Worm (Caenorhabditis elegans) whole organism, L3 larva: ENCODE results near the gene mvk-1.

Experiments used
- R02D3.7 ChIP-seq: fragments of 150-350 bp; optimal IDR thresholded peaks from 2 replicates; lab custom pipeline; 2014; ENCODE audit warnings: missing biosample characterization, missing genetic modification characterization
- ZK546.5 ChIP-seq: sonication (generic microtip); optimal IDR thresholded peaks from 2 replicates; lab custom pipeline; 2017; ENCODE audit warnings: missing biosample characterization, missing genetic modification characterization
- aly-2 ChIP-seq: fragments of 150-350 bp; optimal IDR thresholded peaks from 2 replicates; lab custom pipeline; 2014; ENCODE audit warnings: missing biosample characterization, missing genetic modification characterization
- ama-1 ChIP-seq: fragments of 150-350 bp; optimal IDR thresholded peaks from 2 replicates; lab custom pipeline; 2018
- ceh-28 ChIP-seq: fragments of 150-350 bp; optimal IDR thresholded peaks from 2 replicates; lab custom pipeline; 2014; ENCODE audit warnings: missing biosample characterization, missing genetic modification reagents, missing genetic modification characterization
- ceh-82 ChIP-seq: fragments of 150-350 bp; optimal IDR thresholded peaks from 2 replicates; lab custom pipeline; 2014; ENCODE audit warnings: missing biosample characterization, missing genetic modification characterization
- daf-12 ChIP-seq: fragments of 150-350 bp; optimal IDR thresholded peaks from 2 replicates; lab custom pipeline; 2014; ENCODE audit warnings: missing biosample characterization, missing genetic modification reagents, missing genetic modification characterization
- egl-5 ChIP-seq: fragments of 150-350 bp; optimal IDR thresholded peaks from 2 replicates; lab custom pipeline; 2017; ENCODE audit warnings: missing biosample characterization, missing genetic modification reagents, missing genetic modification characterization, inconsistent platforms
- elt-2 ChIP-seq: sonication (generic microtip); optimal IDR thresholded peaks from 2 replicates; lab custom pipeline; 2016; ENCODE audit warnings: missing genetic modification reagents, mild to moderate bottlenecking, missing genetic modification characterization, missing compliant biosample characterization
- elt-3 ChIP-seq, 3 experiments: fragments of 150-350 bp in 1 of 3; sonication (generic microtip) in 2 of 3; optimal IDR thresholded peaks; 2 replicates in 2 of 3; 4 replicates in 1 of 3; lab custom pipeline; 2014 to 2017; ENCODE audit warnings: missing biosample characterization in 3 of 3, missing genetic modification characterization in 3 of 3
- eor-1 ChIP-seq, 2 experiments: fragments of 150-350 bp; optimal IDR thresholded peaks; 2 replicates each; lab custom pipeline; 2014 to 2018; ENCODE audit warnings: missing biosample characterization in 2 of 2, missing genetic modification characterization in 2 of 2
- fkh-2 ChIP-seq: fragments of 150-350 bp; optimal IDR thresholded peaks from 2 replicates; lab custom pipeline; 2014; ENCODE audit warnings: missing biosample characterization, missing genetic modification reagents, missing genetic modification characterization
- fos-1 ChIP-seq: fragments of 150-350 bp; optimal IDR thresholded peaks from 2 replicates; lab custom pipeline; 2014; ENCODE audit warnings: missing biosample characterization, missing genetic modification characterization
- hmg-11 ChIP-seq: sonication (generic microtip); optimal IDR thresholded peaks from 2 replicates; lab custom pipeline; 2016; ENCODE audit warnings: missing genetic modification characterization, missing compliant biosample characterization
- lin-15B ChIP-seq: fragments of 150-350 bp; optimal IDR thresholded peaks from 2 replicates; lab custom pipeline; 2014; ENCODE audit warnings: missing biosample characterization, missing genetic modification characterization
- lin-39 ChIP-seq: fragments of 150-350 bp; optimal IDR thresholded peaks from 2 replicates; lab custom pipeline; 2018; ENCODE audit warnings: missing biosample characterization, missing genetic modification reagents, missing genetic modification characterization
- mdl-1 ChIP-seq: fragments of 150-350 bp; optimal IDR thresholded peaks from 2 replicates; lab custom pipeline; 2014; ENCODE audit warnings: missing biosample characterization, missing genetic modification characterization
- mml-1 ChIP-seq: fragments of 150-350 bp; sonication (generic microtip); optimal IDR thresholded peaks from 3 replicates; lab custom pipeline; 2014; ENCODE audit warnings: missing biosample characterization, missing genetic modification characterization
- nfya-1 ChIP-seq: sonication (generic microtip); optimal IDR thresholded peaks from 2 replicates; lab custom pipeline; 2017; ENCODE audit warnings: missing genetic modification characterization, mild to moderate bottlenecking, missing compliant biosample characterization, antibody characterized with exemption, moderate library complexity; ENCODE audit not compliant: insufficient read depth
- nhr-12 ChIP-seq: fragments of 150-350 bp; optimal IDR thresholded peaks from 2 replicates; lab custom pipeline; 2014; ENCODE audit warnings: missing biosample characterization, missing genetic modification characterization
- nhr-237 ChIP-seq: fragments of 150-350 bp; optimal IDR thresholded peaks from 2 replicates; lab custom pipeline; 2014; ENCODE audit warnings: missing biosample characterization, missing genetic modification characterization
- nhr-25 ChIP-seq: sonication (generic microtip); optimal IDR thresholded peaks from 2 replicates; lab custom pipeline; 2017; ENCODE audit warnings: missing biosample characterization, missing genetic modification characterization
- nhr-28 ChIP-seq: fragments of 150-350 bp; optimal IDR thresholded peaks from 2 replicates; lab custom pipeline; 2014; ENCODE audit warnings: missing biosample characterization, missing genetic modification characterization
- pha-4 ChIP-seq: fragments of 150-350 bp; optimal IDR thresholded peaks from 2 replicates; lab custom pipeline; 2014; ENCODE audit warnings: missing biosample characterization, missing genetic modification reagents, missing genetic modification characterization
- pqm-1 ChIP-seq: fragments of 150-350 bp; optimal IDR thresholded peaks from 2 replicates; lab custom pipeline; 2017; ENCODE audit warnings: missing biosample characterization, missing genetic modification characterization, inconsistent platforms
- skn-1 ChIP-seq: fragments of 150-350 bp; optimal IDR thresholded peaks from 2 replicates; lab custom pipeline; 2014; ENCODE audit warnings: missing biosample characterization, missing genetic modification characterization
- unc-39 ChIP-seq: sonication (generic microtip); optimal IDR thresholded peaks from 4 replicates; lab custom pipeline; 2017; ENCODE audit warnings: missing biosample characterization, missing genetic modification characterization
- unc-62 ChIP-seq: fragments of 150-350 bp; sonication (generic microtip); optimal IDR thresholded peaks from 4 replicates; lab custom pipeline; 2014; ENCODE audit warnings: missing biosample characterization, missing genetic modification reagents, missing genetic modification characterization
- zag-1 ChIP-seq: fragments of 150-350 bp; optimal IDR thresholded peaks from 2 replicates; lab custom pipeline; 2014; ENCODE audit warnings: missing biosample characterization, missing genetic modification characterization
- ztf-11 ChIP-seq: fragments of 150-350 bp; optimal IDR thresholded peaks from 2 replicates; lab custom pipeline; 2014; ENCODE audit warnings: missing biosample characterization, missing genetic modification characterization
- ztf-4 ChIP-seq: fragments of 150-350 bp; optimal IDR thresholded peaks from 2 replicates; lab custom pipeline; 2014; ENCODE audit warnings: missing biosample characterization, missing genetic modification characterization

The mvk-1 gene

DNA sequence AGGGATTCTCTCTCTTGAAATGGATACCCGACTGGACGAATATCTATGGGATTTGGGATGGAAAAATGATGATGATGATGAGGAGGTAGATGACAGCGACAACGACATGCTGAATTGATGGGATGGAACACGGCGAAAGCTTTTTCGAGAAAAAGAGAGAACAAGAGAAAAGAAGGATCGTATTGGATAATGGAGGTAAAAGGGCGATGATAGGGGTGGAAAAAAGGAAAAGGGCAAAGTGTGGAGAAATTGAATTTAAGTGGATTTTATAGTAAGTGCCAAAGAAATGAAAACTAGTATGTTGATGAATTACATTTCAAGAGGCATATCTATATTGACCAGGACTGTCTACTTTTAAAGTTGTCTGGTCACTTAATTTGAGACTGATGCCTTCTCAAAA is 30.2 kb downstream of the mvk-1 start:
- TF ChIP-seq skn-1: no peak
- TF ChIP-seq ceh-82: no peak
- peak; percentile 31 for TF ChIP-seq egl-5

- TF ChIP-seq elt-3 (tag; optimal IDR thresholded peaks at IDR 0.05; lab: Kevin White, UChicago) (no peak), ztf-4 (no peak), zag-1 (no peak), daf-12 (tag; lab: Kevin White, UChicago) (no peak), nhr-28 (tag; lab: Kevin White, UChicago) (no peak), mdl-1 (no peak)
Observed at ce11 chrIII:6102762-6103161, 33.3 kb downstream of the mvk-1 start, which contains the start of gene C05D10.4. C05D10.4 (minus strand) TSS chrIII:6102862.

ce11 chrIII:6095654-6096053 is 40.4 kb downstream of the mvk-1 start:
- no peak for TF ChIP-seq fos-1 (tag; lab: Kevin White, UChicago)
- TF ChIP-seq lin-15B (tag; lab: Kevin White, UChicago): no peak
- no peak for TF ChIP-seq nhr-237 (tag; lab: Kevin White, UChicago)
- TF ChIP-seq ama-1 (lab: Kevin White, UChicago): no peak
- TF ChIP-seq fkh-2 (tag; lab: Kevin White, UChicago): no peak
- TF ChIP-seq hmg-11: no peak
- TF ChIP-seq unc-39: no peak
- TF ChIP-seq nhr-25: peak; percentile 18

- TF ChIP-seq pha-4 (tag; lab: Kevin White, UChicago) (peak; percentile 42), elt-2 (tag; lab: Kevin White, UChicago) (peak; percentile 85), pqm-1 (tag; lab: Kevin White, UChicago) (peak; percentile 94), hmg-11 (no peak)
Observed at ce11 chrIII:6087705-6088359, 48.2 kb downstream of the mvk-1 start, which contains the start of gene wht-1. wht-1 (minus strand) TSS chrIII:6087755.

- TF ChIP-seq ztf-4 (no peak), nhr-237 (tag; lab: Kevin White, UChicago) (no peak), fkh-2 (tag; lab: Kevin White, UChicago) (no peak), fos-1 (tag; lab: Kevin White, UChicago) (no peak), nhr-12 (tag; lab: Kevin White, UChicago) (no peak), lin-39 (tag; lab: Kevin White, UChicago) (no peak), pha-4 (tag; lab: Kevin White, UChicago) (no peak), ZK546.5 (tag; lab: Kevin White, UChicago) (no peak), nfya-1 (no peak), ztf-11 (tag; lab: Kevin White, UChicago) (no peak), aly-2 (tag; lab: Kevin White, UChicago) (no peak), unc-62 (GFP tag; lab: Kevin White, UChicago) (no peak), eor-1 (tag; optimal IDR thresholded peaks at IDR 0.05; lab: Kevin White, UChicago) (no peak)
Observed at ce11 chrIII:6085311-6085710, 50.8 kb downstream of the mvk-1 start.

- no peak for TF ChIP-seq mml-1
- TF ChIP-seq zag-1: no peak
- TF ChIP-seq elt-2 (tag; lab: Kevin White, UChicago): peak; percentile 45
- TF ChIP-seq ceh-28: no peak
Observed at ce11 chrIII:6080263-6080662, 55.8 kb downstream of the mvk-1 start, which contains the start of gene attf-4. attf-4 (plus strand) TSS chrIII:6080563.

- peak; percentile 13 for TF ChIP-seq pha-4 (tag; lab: Kevin White, UChicago)
- TF ChIP-seq ztf-4: no peak
- no peak for TF ChIP-seq aly-2 (tag; lab: Kevin White, UChicago)
- TF ChIP-seq R02D3.7: no peak
- TF ChIP-seq nhr-28 (tag; lab: Kevin White, UChicago): no peak
- TF ChIP-seq nfya-1: peak; percentile 1
Observed at ce11 chrIII:6078917-6079316, 57.2 kb downstream of the mvk-1 start.
